Worm (Caenorhabditis elegans) whole organism, L2 larva: ENCODE data around the gene cutc-1.

Source experiments
- C34F6.9 ChIP-seq: fragments of 150-350 bp; optimal IDR thresholded peaks from 2 replicates; lab custom pipeline; 2014; ENCODE audit warnings: missing biosample characterization, missing genetic modification characterization
- R02D3.7 ChIP-seq: fragments of 150-350 bp; optimal IDR thresholded peaks from 2 replicates; lab custom pipeline; 2014; ENCODE audit warnings: missing biosample characterization, missing genetic modification characterization
- Y55F3AM.14 ChIP-seq: fragments of 200-800 bp; sonication (Bioruptor generic); optimal IDR thresholded peaks from 2 replicates; lab custom pipeline; 2018; ENCODE audit warnings: mild to moderate bottlenecking, missing genetic modification characterization, missing compliant biosample characterization
- ZK546.5 ChIP-seq: sonication (generic microtip); optimal IDR thresholded peaks from 2 replicates; lab custom pipeline; 2017; ENCODE audit warnings: missing biosample characterization, missing genetic modification characterization
- alr-1 ChIP-seq: fragments of 150-350 bp; optimal IDR thresholded peaks from 2 replicates; lab custom pipeline; 2014; ENCODE audit warnings: missing biosample characterization, missing genetic modification characterization
- blmp-1 ChIP-seq: sonication (generic microtip); optimal IDR thresholded peaks from 2 replicates; lab custom pipeline; 2017; ENCODE audit warnings: missing genetic modification characterization, mild to moderate bottlenecking, missing compliant biosample characterization, antibody characterized with exemption, moderate library complexity; ENCODE audit not compliant: insufficient read depth
- ceh-82 ChIP-seq: fragments of 150-350 bp; optimal IDR thresholded peaks from 2 replicates; lab custom pipeline; 2014; ENCODE audit warnings: missing biosample characterization, missing genetic modification characterization
- crh-2 ChIP-seq: sonication (generic microtip); optimal IDR thresholded peaks from 2 replicates; lab custom pipeline; 2017; ENCODE audit warnings: missing biosample characterization, missing genetic modification characterization
- elt-1 ChIP-seq: fragments of 150-350 bp; optimal IDR thresholded peaks from 2 replicates; lab custom pipeline; 2014; ENCODE audit warnings: missing biosample characterization, missing genetic modification characterization
- fos-1 ChIP-seq: fragments of 150-350 bp; optimal IDR thresholded peaks from 2 replicates; lab custom pipeline; 2014; ENCODE audit warnings: missing biosample characterization, missing genetic modification characterization
- gmeb-1 ChIP-seq: fragments of 150-350 bp; optimal IDR thresholded peaks from 2 replicates; lab custom pipeline; 2014; ENCODE audit warnings: missing biosample characterization, missing genetic modification characterization
- lin-11 ChIP-seq: fragments of 150-350 bp; sonication (generic microtip); optimal IDR thresholded peaks from 2 replicates; lab custom pipeline; 2014; ENCODE audit warnings: missing biosample characterization, missing genetic modification characterization, inconsistent platforms, mixed read lengths
- lin-13 ChIP-seq: fragments of 150-350 bp; optimal IDR thresholded peaks from 2 replicates; lab custom pipeline; 2014; ENCODE audit warnings: missing biosample characterization, missing genetic modification reagents, missing genetic modification characterization
- lin-39 ChIP-seq: fragments of 150-350 bp; optimal IDR thresholded peaks from 2 replicates; lab custom pipeline; 2014; ENCODE audit warnings: missing biosample characterization, missing genetic modification reagents, missing genetic modification characterization
- lsy-2 ChIP-seq, 2 experiments: fragments of 150-350 bp in 1 of 2; sonication (generic microtip) in 1 of 2; optimal IDR thresholded peaks; 2 replicates each; lab custom pipeline; 2014 to 2017; ENCODE audit warnings: missing biosample characterization in 2 of 2, missing genetic modification characterization in 2 of 2
- mab-5 ChIP-seq: fragments of 150-350 bp; optimal IDR thresholded peaks from 2 replicates; lab custom pipeline; 2014; ENCODE audit warnings: missing biosample characterization, missing genetic modification characterization
- mdl-1 ChIP-seq, 2 experiments: fragments of 150-350 bp in 1 of 2; sonication (generic microtip) in 1 of 2; optimal IDR thresholded peaks; 2 replicates each; lab custom pipeline; 2017; ENCODE audit warnings: missing biosample characterization in 2 of 2, missing genetic modification characterization in 2 of 2
- nhr-10 ChIP-seq: sonication (generic microtip); optimal IDR thresholded peaks from 2 replicates; lab custom pipeline; 2017; ENCODE audit warnings: missing biosample characterization, missing genetic modification characterization
- nhr-12 ChIP-seq: fragments of 150-350 bp; optimal IDR thresholded peaks from 2 replicates; lab custom pipeline; 2014; ENCODE audit warnings: missing biosample characterization, missing genetic modification characterization
- nhr-129 ChIP-seq: fragments of 150-350 bp; optimal IDR thresholded peaks from 2 replicates; lab custom pipeline; 2014; ENCODE audit warnings: missing biosample characterization, missing genetic modification characterization
- nhr-21 ChIP-seq: fragments of 150-350 bp; optimal IDR thresholded peaks from 2 replicates; lab custom pipeline; 2014; ENCODE audit warnings: missing biosample characterization, missing genetic modification characterization
- nhr-25 ChIP-seq: fragments of 150-350 bp; sonication (generic microtip); optimal IDR thresholded peaks from 3 replicates; lab custom pipeline; 2014; ENCODE audit warnings: missing biosample characterization, missing genetic modification characterization
- peb-1 ChIP-seq: fragments of 150-350 bp; optimal IDR thresholded peaks from 2 replicates; lab custom pipeline; 2014; ENCODE audit warnings: missing biosample characterization, missing genetic modification characterization
- sem-4 ChIP-seq: fragments of 150-350 bp; optimal IDR thresholded peaks from 2 replicates; lab custom pipeline; 2014; ENCODE audit warnings: missing biosample characterization, missing genetic modification reagents, missing genetic modification characterization
- skn-1 ChIP-seq: sonication (generic microtip); optimal IDR thresholded peaks from 2 replicates; lab custom pipeline; 2017; ENCODE audit warnings: missing biosample characterization, missing genetic modification characterization
- sma-9 ChIP-seq, 2 experiments: fragments of 150-350 bp in 1 of 2; sonication (generic microtip) in 1 of 2; optimal IDR thresholded peaks; 2 replicates each; lab custom pipeline; 2014 to 2016; ENCODE audit warnings: missing genetic modification characterization in 2 of 2, mild to moderate bottlenecking in 1 of 2, missing biosample characterization in 1 of 2, missing compliant biosample characterization in 1 of 2, missing genetic modification reagents in 1 of 2, moderate library complexity in 1 of 2
- snpc-4 ChIP-seq: fragments of 150-350 bp; optimal IDR thresholded peaks from 2 replicates; lab custom pipeline; 2014; ENCODE audit warnings: missing biosample characterization, missing genetic modification characterization
- unc-39 ChIP-seq: fragments of 150-350 bp; optimal IDR thresholded peaks from 2 replicates; lab custom pipeline; 2014; ENCODE audit warnings: missing biosample characterization, missing genetic modification characterization
- unc-55 ChIP-seq: fragments of 150-350 bp; sonication (generic microtip); optimal IDR thresholded peaks from 3 replicates; lab custom pipeline; 2014; ENCODE audit warnings: missing biosample characterization, missing genetic modification reagents, missing genetic modification characterization
- zag-1 ChIP-seq: fragments of 150-350 bp; optimal IDR thresholded peaks from 2 replicates; lab custom pipeline; 2014; ENCODE audit warnings: missing biosample characterization, missing genetic modification characterization
- ztf-4 ChIP-seq: fragments of 150-350 bp; optimal IDR thresholded peaks from 2 replicates; lab custom pipeline; 2014; ENCODE audit warnings: missing biosample characterization, missing genetic modification characterization

cutc-1 gene

DNA sequence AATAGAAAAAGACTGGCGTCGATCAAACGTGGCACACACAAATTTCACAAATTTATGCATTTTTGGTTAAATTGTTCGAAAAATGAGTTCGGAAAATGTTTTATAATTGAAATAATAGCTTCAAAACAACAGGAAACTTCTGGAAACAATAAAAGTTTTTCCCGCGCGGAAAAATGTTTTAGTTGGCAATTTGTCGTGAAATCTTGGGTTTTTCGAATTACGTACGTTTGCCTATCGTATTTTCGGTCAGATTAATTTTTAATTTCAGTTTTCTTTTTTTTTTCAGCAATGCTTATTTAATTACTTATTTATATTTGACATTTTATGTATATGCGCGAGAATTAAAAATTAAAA lies 48.0 kb downstream of the cutc-1 start:
- TF ChIP-seq sma-9 (GFP tag; optimal IDR thresholded peaks at IDR 0.05; lab: Kevin White, UChicago) (no peak), sma-9 (tag; optimal IDR thresholded peaks at IDR 0.05; lab: Kevin White, UChicago) (no peak), ZK546.5 (tag; lab: Kevin White, UChicago) (no peak), peb-1 (tag; lab: Kevin White, UChicago) (no peak), nhr-12 (tag; lab: Kevin White, UChicago) (no peak), crh-2 (tag; lab: Kevin White, UChicago) (no peak), ceh-82 (no peak), blmp-1 (tag; lab: Kevin White, UChicago) (no peak), elt-1 (tag; lab: Kevin White, UChicago) (no peak), lin-39 (no peak), mdl-1 (tag; optimal IDR thresholded peaks at IDR 0.05; lab: Kevin White, UChicago) (no peak), fos-1 (tag; lab: Kevin White, UChicago) (no peak)

DNA sequence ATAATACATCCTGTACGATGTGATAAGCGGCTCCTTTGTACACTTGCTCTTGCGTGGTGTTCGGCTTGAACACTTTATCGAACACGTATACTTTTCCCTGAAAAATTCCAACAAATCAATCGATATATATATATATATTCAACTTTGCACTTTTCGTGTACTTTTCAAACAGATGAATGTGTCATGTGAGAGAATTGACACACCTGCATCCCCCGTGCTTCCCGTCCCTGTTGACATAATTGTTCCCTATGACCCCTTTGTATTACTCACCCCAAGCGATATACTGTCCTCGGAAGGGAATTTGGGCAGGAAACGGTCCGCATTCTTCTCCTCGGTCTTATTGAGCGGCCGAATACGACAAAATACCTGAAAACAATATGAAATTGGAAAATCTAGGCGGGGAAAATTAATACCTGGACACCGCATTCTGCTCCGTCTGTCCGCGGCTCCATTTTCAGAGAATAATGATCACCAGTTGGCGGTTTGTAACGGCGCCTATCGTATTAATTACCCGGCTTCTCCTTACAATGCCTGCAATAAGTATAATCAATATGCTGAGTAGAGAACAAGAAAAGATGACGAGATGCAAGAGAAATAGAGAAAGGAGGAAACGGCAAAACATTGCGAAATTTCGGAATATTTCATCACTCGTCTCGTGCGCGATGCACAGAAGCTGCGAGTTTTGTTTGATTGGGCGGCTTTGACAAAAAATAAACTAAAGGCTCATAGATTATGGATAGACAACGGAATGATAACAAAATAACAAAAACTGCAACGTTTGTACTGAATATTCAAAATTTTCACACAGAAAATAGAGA lies 48.6 kb downstream of the cutc-1 start, which contains the start of gene unc-116:
Gene unc-116 (minus strand): TSS at position 531 of the 818 bp plus-strand sequence.
- TF ChIP-seq sem-4 (peak; percentile 1), skn-1 (tag; lab: Kevin White, UChicago) (no peak), R02D3.7 (tag; lab: Kevin White, UChicago) (no peak), sma-9 (GFP tag; optimal IDR thresholded peaks at IDR 0.05; lab: Kevin White, UChicago) (peak; percentile 67), sma-9 (tag; optimal IDR thresholded peaks at IDR 0.05; lab: Kevin White, UChicago) (no peak), lsy-2 (tag; optimal IDR thresholded peaks at IDR 0.05; lab: Kevin White, UChicago) (peak; percentile 46 to 71), C34F6.9 (tag; lab: Kevin White, UChicago) (peak; percentile 78), nhr-12 (tag; lab: Kevin White, UChicago) (no peak), nhr-25 (peak; percentile 2), nhr-10 (tag; lab: Kevin White, UChicago) (no peak), Y55F3AM.14 (GFP tag; lab: Kevin White, UChicago) (no peak), lin-11 (no peak), ztf-4 (peak; percentile 55), crh-2 (tag; lab: Kevin White, UChicago) (peak; percentile 51), snpc-4 (tag; lab: Kevin White, UChicago) (peak; percentile 27), unc-39 (tag; lab: Kevin White, UChicago) (no peak), ceh-82 (no peak), elt-1 (tag; lab: Kevin White, UChicago) (no peak), lin-13 (GFP tag; lab: Kevin White, UChicago) (peak; percentile 51), peb-1 (tag; lab: Kevin White, UChicago) (no peak), mab-5 (tag; lab: Kevin White, UChicago) (no peak), mdl-1 (tag; optimal IDR thresholded peaks at IDR 0.05; lab: Kevin White, UChicago) (peak; percentile 16 to 70), zag-1 (peak; percentile 54), unc-55 (peak; percentile 92), alr-1 (no peak), fos-1 (tag; lab: Kevin White, UChicago) (no peak), gmeb-1 (no peak), nhr-129 (peak; percentile 91), nhr-21 (tag; lab: Kevin White, UChicago) (no peak)
